Fruit fly (Drosophila melanogaster): ENCODE results near the gene br.

br gene

DNA sequence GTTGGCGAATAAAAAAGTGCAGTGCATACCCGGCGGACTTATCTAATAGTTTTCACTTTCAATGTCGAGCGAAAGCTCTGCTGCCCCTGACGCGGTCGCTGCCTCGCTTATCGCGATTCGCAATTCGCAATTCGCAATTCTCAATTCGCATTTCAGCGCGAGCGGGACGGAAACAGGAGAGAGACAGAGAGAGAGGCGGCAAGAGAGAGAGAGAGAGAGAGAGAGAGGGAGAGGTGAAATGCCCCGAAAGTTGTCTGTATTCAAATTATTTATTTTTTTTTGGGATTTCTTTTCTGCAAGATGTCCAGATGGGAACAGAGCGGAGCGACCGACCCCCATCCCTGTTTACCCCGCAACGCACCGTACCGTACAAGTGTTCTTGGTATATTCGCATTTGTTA is 48.2 kb downstream of the br start:
- no peak for TF ChIP-seq noc (tag; optimal IDR thresholded peaks at IDR 0.05)

DNA sequence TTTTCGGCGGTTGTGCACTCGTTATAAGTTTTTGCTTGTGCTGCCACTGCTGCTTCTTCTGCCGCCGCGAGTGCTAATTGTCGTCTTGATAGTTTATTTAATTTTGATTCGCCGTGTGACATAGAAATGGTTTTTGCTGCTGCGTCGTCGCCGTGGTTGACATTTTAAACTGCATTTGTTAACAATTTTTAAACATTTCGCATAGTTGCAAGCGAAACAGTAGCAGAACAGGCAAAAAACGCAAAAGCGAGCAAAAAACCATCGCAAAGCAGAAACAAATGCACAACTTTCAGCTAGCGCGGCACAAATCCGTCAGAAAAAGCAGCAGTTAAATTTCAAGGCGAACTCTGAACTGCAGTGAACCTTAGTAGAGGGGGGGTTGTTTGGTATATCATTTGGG is 48.7 kb downstream of the br start:
- TF ChIP-seq noc (tag; optimal IDR thresholded peaks at IDR 0.05): no peak

DNA sequence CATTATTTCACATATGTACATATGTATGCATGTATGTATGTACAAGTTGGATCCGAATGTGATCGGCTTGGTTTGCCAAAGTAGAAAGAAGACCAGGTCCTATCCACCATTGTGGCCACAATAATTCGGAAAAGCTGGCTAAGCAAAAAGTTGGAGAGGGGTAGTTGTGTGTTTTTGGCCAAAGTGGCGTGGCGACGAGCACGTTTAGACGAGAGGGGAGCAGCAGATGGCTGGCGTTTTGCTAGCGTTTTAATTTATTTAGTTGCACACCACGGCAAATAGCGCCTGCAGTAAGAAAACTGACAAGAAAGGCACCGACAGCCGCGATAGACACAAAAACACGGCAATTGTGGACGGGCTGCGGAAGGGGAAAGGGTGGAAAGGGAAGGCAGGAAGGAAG is 50.2 kb downstream of the br start:
- TF ChIP-seq noc (tag; optimal IDR thresholded peaks at IDR 0.05): no peak

DNA sequence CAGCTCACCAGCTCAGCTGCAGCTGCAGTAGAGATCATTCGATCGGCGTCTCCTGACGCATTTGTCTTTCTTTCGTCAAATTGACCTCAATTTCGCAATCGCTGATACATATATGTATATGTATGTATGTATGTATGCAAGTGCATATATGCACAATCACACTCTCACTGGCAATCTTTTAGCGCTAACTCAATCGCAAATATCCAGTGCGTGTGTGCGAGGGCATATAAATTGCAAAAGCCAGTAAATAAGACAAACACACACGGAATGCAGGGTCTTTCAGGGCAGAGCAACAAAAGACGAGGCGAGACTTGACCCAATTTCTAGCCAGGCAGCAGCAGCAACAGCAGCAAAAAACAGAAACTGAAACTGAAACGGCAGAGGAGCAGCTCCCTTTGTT is 52.7 kb downstream of the br start:
- TF ChIP-seq noc (tag; optimal IDR thresholded peaks at IDR 0.05): no peak

dm6 chrX:1643640-1644039 is 68.7 kb downstream of the br start:
- TF ChIP-seq noc (tag; optimal IDR thresholded peaks at IDR 0.05): no peak

DNA sequence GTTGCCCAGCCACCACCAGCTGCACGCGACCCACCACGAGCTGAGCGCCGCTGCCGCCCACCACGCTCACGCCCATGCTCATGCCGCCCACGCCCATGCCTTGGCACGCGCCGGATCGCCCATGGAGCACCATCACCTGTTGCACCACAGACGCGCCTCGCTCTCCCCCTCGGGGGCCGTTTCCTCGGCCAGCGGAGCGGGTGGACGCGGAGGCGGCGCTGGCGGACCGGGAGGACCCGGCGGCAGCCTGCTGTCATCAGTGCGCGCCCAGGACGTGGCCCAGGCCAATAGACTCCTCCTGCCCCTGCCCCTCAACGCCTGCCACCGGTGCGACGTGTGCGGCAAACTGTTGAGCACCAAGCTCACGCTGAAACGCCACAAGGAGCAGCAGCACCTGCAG is 72.9 kb downstream of the br start:
- TF ChIP-seq noc (tag; optimal IDR thresholded peaks at IDR 0.05): no peak

- no peak for TF ChIP-seq noc (tag; optimal IDR thresholded peaks at IDR 0.05)
These were observed 85.3 kb downstream of the br start for dm6 chrX:1660269-1660668.

DNA sequence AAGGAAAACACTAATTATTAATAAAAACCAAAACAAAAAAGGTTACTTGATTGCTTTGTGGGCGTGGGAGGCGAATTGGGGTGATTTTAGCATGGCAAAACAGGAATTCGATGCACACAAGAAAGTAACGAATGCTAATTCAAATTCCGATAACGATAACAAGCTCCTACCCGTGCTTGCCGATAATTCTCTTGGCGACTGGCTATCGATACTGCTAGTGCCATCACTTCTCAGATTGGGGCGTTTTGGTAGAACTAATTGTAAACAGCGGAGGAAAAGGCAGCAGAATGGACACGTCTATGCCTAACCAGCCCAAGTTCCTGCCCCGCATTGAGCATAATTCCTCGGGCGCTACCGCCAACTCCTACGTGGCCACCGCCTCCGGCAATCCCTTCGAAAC is 89.9 kb downstream of the br start, which contains the start of gene dor:
dor (plus strand) TSS at position 217 of the 400 bp plus-strand sequence.
- no peak for TF ChIP-seq noc (tag; optimal IDR thresholded peaks at IDR 0.05)

dm6 chrX:1668688-1669087 is 93.8 kb downstream of the br start, which contains the start of gene Mur2B:
TSS of gene Mur2B (minus strand) at chrX:1668788.
- TF ChIP-seq noc (tag; optimal IDR thresholded peaks at IDR 0.05): no peak

dm6 chrX:1669214-1669613 is 94.3 kb downstream of the br start, which contains the start of the genes CG3740 and hfw:
TSS of gene CG3740 (minus strand) at chrX:1669297.
TSS of gene hfw (plus strand) at chrX:1669570.
- peak; percentile 34 for TF ChIP-seq noc (tag; optimal IDR thresholded peaks at IDR 0.05)

DNA sequence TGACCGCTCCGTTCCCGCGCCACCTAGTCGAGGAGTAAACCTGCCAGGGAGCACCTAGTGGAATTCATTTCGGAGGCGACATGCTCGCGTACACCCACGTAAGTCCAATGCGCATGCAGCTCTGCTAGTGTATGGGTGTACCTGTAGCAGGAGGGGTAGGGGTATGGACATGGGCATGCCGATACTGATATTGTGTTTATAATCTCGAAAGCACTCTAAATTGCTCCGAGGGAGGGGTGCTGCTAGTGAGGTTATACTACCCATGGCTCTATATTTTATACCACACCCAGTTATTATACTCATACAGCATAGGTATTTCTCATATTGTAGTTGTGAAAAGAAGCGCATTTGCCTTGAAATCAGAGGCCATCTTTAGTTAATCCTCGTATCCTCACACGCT is 94.9 kb downstream of the br start:
- no peak for TF ChIP-seq noc (tag; optimal IDR thresholded peaks at IDR 0.05)

DNA sequence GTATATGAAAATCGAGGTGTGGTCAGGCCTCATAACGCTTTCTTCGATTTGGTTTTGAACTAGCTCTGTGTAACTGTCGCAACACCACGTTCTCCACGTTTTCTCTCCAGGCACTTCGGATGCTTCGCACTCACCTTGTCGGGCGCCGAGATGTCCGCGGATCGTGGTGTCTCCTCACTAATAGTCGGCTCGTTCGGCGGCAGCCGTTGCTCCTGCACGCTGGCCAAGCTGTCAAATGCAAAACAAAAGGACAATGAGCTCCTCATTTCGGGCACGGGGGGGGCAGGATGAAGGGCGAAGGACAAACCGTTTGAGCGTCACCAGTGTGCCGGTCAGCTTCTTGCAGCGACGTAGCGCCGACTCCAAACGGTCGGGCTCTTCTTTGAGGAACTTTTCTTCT is 106.3 kb downstream of the br start, which contains the start of gene CG14797:
CG14797 (plus strand) TSS at position 301 of the 400 bp plus-strand sequence.
- TF ChIP-seq noc (tag; optimal IDR thresholded peaks at IDR 0.05): no peak

DNA sequence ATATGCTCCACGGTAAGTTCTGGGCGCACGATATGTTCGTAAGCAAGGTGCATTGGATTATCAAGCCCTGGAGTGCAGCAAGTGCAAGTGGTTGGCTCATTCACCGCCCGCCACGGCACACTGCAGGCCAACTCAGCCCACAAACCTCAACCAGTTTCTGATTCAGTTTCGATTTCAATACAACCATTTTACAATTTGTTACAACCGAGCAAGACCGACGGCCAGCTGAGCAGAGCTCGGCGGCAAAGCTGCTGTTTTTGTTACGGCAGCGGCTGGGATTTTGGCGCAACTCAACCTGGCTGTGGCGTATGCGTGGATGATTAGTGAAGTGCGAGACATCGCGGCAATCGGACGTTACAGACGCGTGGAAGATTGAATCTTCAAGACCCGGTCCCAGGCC is 111.4 kb downstream of the br start, which contains the start of gene b6:
b6 (plus strand) TSS at position 320 of the 400 bp plus-strand sequence.
- TF ChIP-seq noc (tag; optimal IDR thresholded peaks at IDR 0.05): no peak

DNA sequence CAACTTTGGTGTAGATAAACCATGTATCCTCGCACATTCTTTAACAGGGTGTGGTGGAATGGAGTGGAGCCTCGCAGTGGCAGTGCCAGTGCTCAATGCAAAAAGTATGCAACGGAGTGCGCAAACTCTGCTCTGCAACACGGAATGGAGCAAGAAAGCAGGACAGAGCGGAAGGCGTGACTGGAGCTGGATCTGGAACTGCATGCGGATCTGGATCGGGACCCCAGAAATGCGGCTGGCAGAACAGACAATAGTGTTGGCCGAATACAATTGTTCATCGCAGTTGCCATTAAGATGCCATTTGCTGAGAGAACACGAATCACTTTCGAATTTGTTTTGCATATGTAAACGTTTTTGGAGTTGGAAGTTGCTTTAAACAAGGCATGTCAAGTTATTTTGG is 116.5 kb downstream of the br start:
- TF ChIP-seq noc (tag; optimal IDR thresholded peaks at IDR 0.05): no peak

dm6 chrX:1692553-1692952 is 117.6 kb downstream of the br start, which contains the start of gene CG32809:
TSS of gene CG32809 (minus strand) at chrX:1692768.
- no peak for TF ChIP-seq noc (tag; optimal IDR thresholded peaks at IDR 0.05)

DNA sequence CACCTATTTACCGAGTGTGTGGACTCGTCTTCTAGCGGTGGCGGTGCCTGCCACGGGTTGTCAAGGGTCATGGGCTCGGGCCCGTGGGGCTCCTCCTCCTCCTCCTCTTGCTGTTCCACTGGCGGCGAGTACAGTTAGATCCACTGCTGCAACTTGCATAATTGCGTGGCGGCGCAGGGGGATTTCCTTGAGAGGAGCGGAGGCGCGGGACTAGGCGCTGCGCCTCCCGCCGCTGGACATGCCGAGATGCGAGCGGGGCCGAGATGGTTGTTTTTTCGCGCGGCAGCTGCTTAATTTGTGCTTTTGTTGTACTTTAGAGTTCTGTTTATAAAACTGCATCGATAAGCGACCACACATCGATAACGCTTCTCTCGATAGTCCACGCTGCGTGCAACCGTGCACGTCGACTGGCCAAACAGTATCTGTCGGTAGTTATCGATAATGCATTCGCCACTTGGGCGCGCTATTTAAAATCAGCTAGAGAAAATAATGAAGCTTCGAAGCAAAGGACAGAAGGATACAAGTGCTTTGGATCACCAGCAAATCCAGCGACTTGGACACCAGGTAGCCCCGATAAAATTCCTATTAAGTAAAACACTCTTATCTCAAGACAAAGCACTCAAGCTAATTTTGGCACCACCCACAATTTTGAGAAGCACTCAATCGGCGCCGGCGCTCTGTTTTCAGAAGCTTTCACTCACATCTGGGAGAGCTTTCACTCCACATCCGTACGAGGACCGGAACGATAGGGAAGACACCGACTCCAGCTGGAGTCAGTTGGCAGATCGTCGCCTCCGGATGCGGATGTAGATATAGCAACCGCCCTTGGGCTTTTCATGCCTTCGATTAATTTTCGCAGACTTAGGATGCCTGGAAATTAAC is 120.8 kb downstream of the br start, which contains the start of gene a6:
a6 (minus strand) TSS at position 361 of the 882 bp plus-strand sequence.
- TF ChIP-seq noc (tag; optimal IDR thresholded peaks at IDR 0.05): no peak

DNA sequence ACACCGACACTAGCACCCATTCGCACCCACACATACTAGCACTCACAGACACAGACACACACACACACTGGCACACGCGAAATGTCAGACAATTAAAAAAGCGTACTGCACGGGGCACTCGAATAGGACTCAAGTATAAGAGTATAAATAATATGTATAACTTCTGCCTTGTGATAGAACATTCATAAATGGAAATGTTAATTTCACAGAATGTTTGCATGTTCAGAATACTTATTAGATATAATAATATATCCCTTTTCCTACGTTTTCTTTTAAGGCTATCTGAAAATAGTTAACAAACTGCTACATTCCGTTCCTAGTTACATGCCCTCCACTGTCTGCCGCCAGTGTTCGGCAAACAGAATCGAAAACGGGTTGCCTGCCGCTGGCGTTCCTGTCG is 131.0 kb downstream of the br start:
- no peak for TF ChIP-seq noc (tag; optimal IDR thresholded peaks at IDR 0.05)

Data from whole organism, larva.